Worm (Caenorhabditis elegans) whole organism, late embryonic: Measurements from ENCODE around the gene F13D12.3.

Experiments used
- C08G9.2 ChIP-seq: sonication (generic microtip); optimal IDR thresholded peaks from 2 replicates; lab custom pipeline; 2016; ENCODE audit warnings: mild to moderate bottlenecking, missing genetic modification characterization, moderate library complexity, missing compliant biosample characterization
- K02D7.2 ChIP-seq: sonication (generic microtip); optimal IDR thresholded peaks from 2 replicates; lab custom pipeline; 2017; ENCODE audit warnings: mild to moderate bottlenecking, missing genetic modification characterization, missing compliant biosample characterization
- K09A11.1 ChIP-seq: sonication (generic microtip); optimal IDR thresholded peaks from 2 replicates; lab custom pipeline; 2017; ENCODE audit warnings: antibody characterized with exemption, mild to moderate bottlenecking, missing genetic modification characterization, missing compliant biosample characterization; ENCODE audit not compliant: insufficient read depth
- ama-1 ChIP-seq: fragments of 150-350 bp; optimal IDR thresholded peaks from 2 replicates; lab custom pipeline; 2014
- ceh-19 ChIP-seq: fragments of 200-800 bp; sonication (Bioruptor generic); optimal IDR thresholded peaks from 2 replicates; lab custom pipeline; 2018; ENCODE audit warnings: mild to moderate bottlenecking, missing genetic modification characterization, missing compliant biosample characterization
- ceh-22 ChIP-seq: sonication (generic microtip); optimal IDR thresholded peaks from 2 replicates; lab custom pipeline; 2017; ENCODE audit warnings: missing biosample characterization, missing genetic modification characterization
- ceh-31 ChIP-seq: sonication (generic microtip); optimal IDR thresholded peaks from 2 replicates; lab custom pipeline; 2016; ENCODE audit warnings: missing genetic modification characterization, missing compliant biosample characterization
- ceh-34 ChIP-seq: sonication (generic microtip); optimal IDR thresholded peaks from 2 replicates; lab custom pipeline; 2016; ENCODE audit warnings: mild to moderate bottlenecking, missing genetic modification characterization, missing compliant biosample characterization
- ceh-45 ChIP-seq: fragments of 200-800 bp; sonication (Bioruptor generic); IDR thresholded peaks from 2 replicates; pipeline ENCODE4 v1.3.6; 2022; ENCODE audit warnings: missing genetic modification reagents, missing genetic modification characterization, missing compliant biosample characterization
- ceh-6 ChIP-seq: fragments of 200-800 bp; sonication (Bioruptor generic); optimal IDR thresholded peaks from 2 replicates; lab custom pipeline; 2018; ENCODE audit warnings: mild to moderate bottlenecking, missing genetic modification characterization, missing compliant biosample characterization
- elt-4 ChIP-seq: sonication (generic microtip); optimal IDR thresholded peaks from 2 replicates; lab custom pipeline; 2016; ENCODE audit warnings: missing genetic modification characterization, missing compliant biosample characterization
- ets-4 ChIP-seq: sonication (generic microtip); optimal IDR thresholded peaks from 2 replicates; lab custom pipeline; 2016; ENCODE audit warnings: missing genetic modification characterization, missing compliant biosample characterization
- fax-1 ChIP-seq: sonication (generic microtip); optimal IDR thresholded peaks from 2 replicates; lab custom pipeline; 2016; ENCODE audit warnings: missing genotype, missing genetic modification characterization, missing compliant biosample characterization
- fkh-10 ChIP-seq: fragments of 150-350 bp; optimal IDR thresholded peaks from 2 replicates; lab custom pipeline; 2014; ENCODE audit warnings: missing biosample characterization, missing genetic modification reagents, missing genetic modification characterization
- fkh-6 ChIP-seq: sonication (generic microtip); optimal IDR thresholded peaks from 2 replicates; lab custom pipeline; 2016; ENCODE audit warnings: missing genetic modification characterization, missing compliant biosample characterization
- gmeb-2 ChIP-seq: sonication (generic microtip); optimal IDR thresholded peaks from 2 replicates; lab custom pipeline; 2016; ENCODE audit warnings: missing genetic modification characterization, inconsistent platforms, missing compliant biosample characterization
- hlh-13 ChIP-seq: fragments of 200-800 bp; sonication (Bioruptor generic); optimal IDR thresholded peaks from 2 replicates; lab custom pipeline; 2018; ENCODE audit warnings: mild to moderate bottlenecking, missing genetic modification characterization, missing compliant biosample characterization
- hlh-8 ChIP-seq: sonication (generic microtip); optimal IDR thresholded peaks from 2 replicates; lab custom pipeline; 2016; ENCODE audit warnings: missing genotype, missing genetic modification characterization, missing compliant biosample characterization
- lin-11 ChIP-seq: fragments of 200-800 bp; sonication (Bioruptor generic); optimal IDR thresholded peaks from 2 replicates; lab custom pipeline; 2018; ENCODE audit warnings: mild to moderate bottlenecking, missing genetic modification characterization, missing compliant biosample characterization
- madf-2 ChIP-seq: sonication (generic microtip); optimal IDR thresholded peaks from 2 replicates; lab custom pipeline; 2017; ENCODE audit warnings: missing genetic modification characterization, missing compliant biosample characterization
- nfya-1 ChIP-seq: sonication (generic microtip); optimal IDR thresholded peaks from 2 replicates; lab custom pipeline; 2017; ENCODE audit warnings: missing genetic modification characterization, mild to moderate bottlenecking, missing compliant biosample characterization, antibody characterized with exemption, moderate library complexity
- nhr-11 ChIP-seq: fragments of 150-350 bp; optimal IDR thresholded peaks from 2 replicates; lab custom pipeline; 2014; ENCODE audit warnings: missing biosample characterization, missing genetic modification characterization
- npax-4 ChIP-seq: sonication (generic microtip); optimal IDR thresholded peaks from 2 replicates; lab custom pipeline; 2016; ENCODE audit warnings: missing genetic modification characterization, missing compliant biosample characterization
- odd-2 ChIP-seq: sonication (generic microtip); optimal IDR thresholded peaks from 2 replicates; lab custom pipeline; 2017; ENCODE audit warnings: antibody characterized with exemption, mild to moderate bottlenecking, missing genetic modification characterization, missing compliant biosample characterization
- pha-2 ChIP-seq: sonication (generic microtip); optimal IDR thresholded peaks from 2 replicates; lab custom pipeline; 2017; ENCODE audit warnings: mild to moderate bottlenecking, missing genetic modification characterization, missing compliant biosample characterization
- pha-4 ChIP-seq: fragments of 150-350 bp; optimal IDR thresholded peaks from 2 replicates; lab custom pipeline; 2018; ENCODE audit warnings: missing biosample characterization, missing genetic modification reagents, missing genetic modification characterization
- sdc-2 ChIP-seq: sonication (generic microtip); optimal IDR thresholded peaks from 2 replicates; lab custom pipeline; 2016; ENCODE audit warnings: missing genotype, missing genetic modification characterization, missing compliant biosample characterization
- sox-2 ChIP-seq: fragments of 200-800 bp; sonication (Bioruptor generic); IDR thresholded peaks from 2 replicates; pipeline ENCODE4 v1.3.6; 2022; ENCODE audit warnings: missing genetic modification reagents, missing genetic modification characterization, missing compliant biosample characterization
- sox-4 ChIP-seq: sonication (generic microtip); optimal IDR thresholded peaks from 2 replicates; lab custom pipeline; 2017; ENCODE audit warnings: mild to moderate bottlenecking, missing genetic modification characterization, inconsistent platforms, missing compliant biosample characterization
- tbx-2 ChIP-seq: sonication (generic microtip); optimal IDR thresholded peaks from 2 replicates; lab custom pipeline; 2016; ENCODE audit warnings: missing genetic modification characterization, missing compliant biosample characterization
- tbx-7 ChIP-seq: sonication (generic microtip); optimal IDR thresholded peaks from 2 replicates; lab custom pipeline; 2016; ENCODE audit warnings: missing genotype, missing genetic modification characterization, missing compliant biosample characterization
- unc-3 ChIP-seq, 2 experiments: fragments of 200-800 bp in 1 of 2; sonication (Bioruptor generic) in 1 of 2; sonication (generic microtip) in 1 of 2; conservative IDR thresholded peaks in 1 of 2; optimal IDR thresholded peaks in 1 of 2; 2 replicates each; pipeline versions ENCODE4 v1.3.6 to Lab custom; 2016 to 2022; ENCODE audit warnings: missing compliant biosample characterization in 2 of 2, missing genetic modification characterization in 2 of 2, missing genetic modification reagents in 1 of 2
- unc-42 ChIP-seq: sonication (generic microtip); optimal IDR thresholded peaks from 2 replicates; lab custom pipeline; 2016; ENCODE audit warnings: missing genotype, missing genetic modification characterization, missing compliant biosample characterization
- unc-55 ChIP-seq: sonication (generic microtip); optimal IDR thresholded peaks from 2 replicates; lab custom pipeline; 2017; ENCODE audit warnings: missing biosample characterization, missing genetic modification reagents, missing genetic modification characterization
- ztf-16 ChIP-seq: sonication (generic microtip); optimal IDR thresholded peaks from 2 replicates; lab custom pipeline; 2017; ENCODE audit warnings: missing genetic modification characterization, missing compliant biosample characterization

The F13D12.3 gene

ce11 chrII:11688011-11688410 lies 32.2 kb upstream of the F13D12.3 start:
- TF ChIP-seq ceh-31 (tag; lab: Kevin White, UChicago) (peak; percentile 1), unc-42 (peak; percentile 59), ceh-6 (GFP tag; lab: Kevin White, UChicago) (no peak), ceh-19 (GFP tag; lab: Kevin White, UChicago) (no peak), sdc-2 (tag; lab: Kevin White, UChicago) (no peak), nfya-1 (tag; lab: Kevin White, UChicago) (peak; percentile 29), fkh-10 (no peak), lin-11 (tag; lab: Kevin White, UChicago) (no peak), K09A11.1 (tag; lab: Kevin White, UChicago) (no peak), hlh-8 (peak; percentile 73), unc-55 (peak; percentile 8)

ce11 chrII:11688643-11689042 lies 31.6 kb upstream of the F13D12.3 start, which contains the start of gene kel-1:
TSS of gene kel-1 (plus strand) at chrII:11688943.
- TF ChIP-seq ceh-22 (tag; lab: Kevin White, UChicago) (no peak), unc-3 (GFP tag; conservative IDR thresholded peaks at IDR 0.05; lab: Robert Waterston, UW) (no peak), unc-3 (tag; optimal IDR thresholded peaks at IDR 0.05; lab: Kevin White, UChicago) (no peak), ztf-16 (tag; lab: Kevin White, UChicago) (no peak), hlh-13 (GFP tag; lab: Kevin White, UChicago) (no peak), fkh-6 (tag; lab: Kevin White, UChicago) (no peak), sox-4 (tag; lab: Kevin White, UChicago) (no peak), ceh-45 (GFP tag; lab: Robert Waterston, UW) (no peak), K02D7.2 (tag; lab: Kevin White, UChicago) (no peak), K09A11.1 (tag; lab: Kevin White, UChicago) (no peak), madf-2 (no peak), lin-11 (tag; lab: Kevin White, UChicago) (no peak), fax-1 (tag; lab: Kevin White, UChicago) (no peak), npax-4 (no peak), tbx-2 (tag; lab: Kevin White, UChicago) (no peak)

ce11 chrII:11689941-11690340 lies 30.3 kb upstream of the F13D12.3 start:
- TF ChIP-seq C08G9.2 (tag; lab: Kevin White, UChicago): no peak
- TF ChIP-seq tbx-7: no peak
- no peak for TF ChIP-seq fkh-6 (tag; lab: Kevin White, UChicago)
- TF ChIP-seq K09A11.1 (tag; lab: Kevin White, UChicago): no peak
- no peak for TF ChIP-seq pha-4 (tag; lab: Kevin White, UChicago)
- TF ChIP-seq lin-11 (tag; lab: Kevin White, UChicago): no peak
- no peak for TF ChIP-seq unc-42
- no peak for TF ChIP-seq sox-2 (GFP tag; lab: Robert Waterston, UW)
- no peak for TF ChIP-seq elt-4 (tag; lab: Kevin White, UChicago)
- TF ChIP-seq hlh-13 (GFP tag; lab: Kevin White, UChicago): no peak
- TF ChIP-seq ceh-34 (tag; lab: Kevin White, UChicago): no peak
- no peak for TF ChIP-seq nfya-1 (tag; lab: Kevin White, UChicago)
- no peak for TF ChIP-seq nhr-11 (tag; lab: Kevin White, UChicago)
- no peak for TF ChIP-seq ama-1 (lab: Kevin White, UChicago)

- no peak for TF ChIP-seq ceh-22 (tag; lab: Kevin White, UChicago)
- TF ChIP-seq sdc-2 (tag; lab: Kevin White, UChicago): no peak
- TF ChIP-seq gmeb-2 (tag; lab: Kevin White, UChicago): no peak
- no peak for TF ChIP-seq ets-4
- no peak for TF ChIP-seq ceh-19 (GFP tag; lab: Kevin White, UChicago)
- TF ChIP-seq pha-2 (tag; lab: Kevin White, UChicago): no peak
- TF ChIP-seq odd-2 (tag; lab: Kevin White, UChicago): no peak
- no peak for TF ChIP-seq unc-55
- TF ChIP-seq sox-2 (GFP tag; lab: Robert Waterston, UW): no peak
- TF ChIP-seq nfya-1 (tag; lab: Kevin White, UChicago): no peak
Measured at ce11 chrII:11690868-11691267, 29.3 kb upstream of the F13D12.3 start.
